Fruit fly (Drosophila melanogaster) whole organism, embryonic: ENCODE data around the gene Tim17a1.
A peak's percentile ranks its signal among the peaks of the same experiment; 100 is the strongest.

ENCODE experiments used
- Antp ChIP-seq: fragments of 200-800 bp; sonication (Bioruptor generic); optimal IDR thresholded peaks from 3 replicates; lab custom pipeline; 2016; ENCODE audit warnings: missing biosample characterization, missing genetic modification characterization
- Atf-2 ChIP-seq: fragments of 200-800 bp; sonication (Bioruptor generic); optimal IDR thresholded peaks from 2 replicates; lab custom pipeline; 2016; ENCODE audit warnings: missing biosample characterization, missing genetic modification characterization
- Atf6 ChIP-seq: fragments of 200-800 bp; sonication (Bioruptor generic); IDR thresholded peaks from 2 replicates; pipeline ENCODE4 v1.3.6; 2022; ENCODE audit warnings: missing biosample characterization, missing genetic modification characterization
- Bteb2 ChIP-seq: fragments of 200-800 bp; sonication (Bioruptor generic); optimal IDR thresholded peaks from 2 replicates; lab custom pipeline; 2016; ENCODE audit warnings: missing biosample characterization, missing genetic modification characterization
- CG10274 ChIP-seq: fragments of 200-800 bp; sonication (Bioruptor generic); optimal IDR thresholded peaks from 3 replicates; lab custom pipeline; 2017; ENCODE audit warnings: missing biosample characterization, mild to moderate bottlenecking, missing genetic modification characterization
- CG10543 ChIP-seq: fragments of 200-800 bp; sonication (Bioruptor generic); optimal IDR thresholded peaks from 3 replicates; lab custom pipeline; 2017; ENCODE audit warnings: missing biosample characterization, mild to moderate bottlenecking, missing genetic modification characterization, moderate library complexity
- CG10565 ChIP-seq: fragments of 200-800 bp; sonication (Bioruptor generic); optimal IDR thresholded peaks from 3 replicates; lab custom pipeline; 2016; ENCODE audit warnings: missing biosample characterization, mild to moderate bottlenecking, missing genetic modification characterization
- CG12071 ChIP-seq: fragments of 200-800 bp; sonication (Bioruptor generic); optimal IDR thresholded peaks from 3 replicates; lab custom pipeline; 2018; ENCODE audit warnings: missing biosample characterization, mild to moderate bottlenecking, missing genetic modification characterization
- CG13287 ChIP-seq: fragments of 200-800 bp; sonication (Bioruptor generic); IDR thresholded peaks from 2 replicates; pipeline ENCODE4 v1.3.6; 2022; ENCODE audit warnings: missing biosample characterization, missing genetic modification characterization; ENCODE audit not compliant: partially characterized antibody
- CG14710 ChIP-seq: fragments of 200-800 bp; sonication (Bioruptor generic); optimal IDR thresholded peaks from 3 replicates; lab custom pipeline; 2019; ENCODE audit warnings: missing biosample characterization, mild to moderate bottlenecking, missing genetic modification characterization, moderate library complexity
- CG15514 ChIP-seq: fragments of 200-800 bp; sonication (Bioruptor generic); optimal IDR thresholded peaks from 3 replicates; lab custom pipeline; 2017; ENCODE audit warnings: missing biosample characterization, missing genetic modification characterization, mild to moderate bottlenecking, moderate library complexity, missing genetic modification reagents
- CG18011 ChIP-seq: fragments of 200-800 bp; sonication (Bioruptor generic); optimal IDR thresholded peaks from 2 replicates; lab custom pipeline; 2017; ENCODE audit warnings: missing biosample characterization, missing genetic modification characterization, mild to moderate bottlenecking, moderate library complexity, missing genotype
- CG34376 ChIP-seq: fragments of 200-800 bp; sonication (Bioruptor generic); optimal IDR thresholded peaks from 2 replicates; lab custom pipeline; 2018; ENCODE audit warnings: missing biosample characterization, mild to moderate bottlenecking, missing genetic modification characterization
- CG3838 ChIP-seq: fragments of 200-800 bp; sonication (Bioruptor generic); optimal IDR thresholded peaks from 3 replicates; lab custom pipeline; 2016; ENCODE audit warnings: missing biosample characterization, missing genetic modification characterization
- CG42726 ChIP-seq: fragments of 200-800 bp; sonication (Bioruptor generic); IDR thresholded peaks from 2 replicates; pipeline ENCODE4 v1.3.6; 2022; ENCODE audit warnings: missing biosample characterization, missing genetic modification characterization; ENCODE audit not compliant: partially characterized antibody
- CG5953 ChIP-seq: fragments of 200-800 bp; sonication (Bioruptor generic); IDR thresholded peaks from 2 replicates; pipeline ENCODE4 v1.3.6; 2022; ENCODE audit warnings: missing biosample characterization, missing genetic modification characterization
- Dref ChIP-seq: fragments of 200-800 bp; sonication (Bioruptor generic); IDR thresholded peaks from 2 replicates; pipeline ENCODE4 v1.3.6; 2022; ENCODE audit warnings: missing biosample characterization, missing genetic modification characterization
- HmgZ ChIP-seq: fragments of 200-800 bp; sonication (Bioruptor generic); optimal IDR thresholded peaks from 2 replicates; lab custom pipeline; 2018; ENCODE audit warnings: missing biosample characterization, mild to moderate bottlenecking, missing genetic modification characterization
- Jarid2 ChIP-seq: fragments of 200-800 bp; sonication (Bioruptor generic); optimal IDR thresholded peaks from 3 replicates; lab custom pipeline; 2017; ENCODE audit warnings: mild to moderate bottlenecking, missing biosample characterization, missing genetic modification reagents, missing genetic modification characterization
- MTF-1 ChIP-seq: fragments of 200-800 bp; sonication (Bioruptor generic); optimal IDR thresholded peaks from 2 replicates; lab custom pipeline; 2018; ENCODE audit warnings: missing biosample characterization, mild to moderate bottlenecking, missing genetic modification characterization, borderline replicate concordance
- Nf-YA ChIP-seq: fragments of 200-800 bp; sonication (Bioruptor generic); IDR thresholded peaks from 2 replicates; pipeline ENCODE4 v1.3.6; 2022; ENCODE audit warnings: missing biosample characterization, missing genetic modification characterization
- Pdp1 ChIP-seq, 2 experiments: fragments of 200-800 bp; sonication (Bioruptor generic); optimal IDR thresholded peaks; 3 replicates each; lab custom pipeline; 2016; ENCODE audit warnings: missing biosample characterization in 2 of 2, missing genetic modification characterization in 2 of 2, mild to moderate bottlenecking in 1 of 2, moderate library complexity in 1 of 2
- Ravus ChIP-seq: fragments of 200-800 bp; sonication (Bioruptor generic); IDR thresholded peaks from 2 replicates; pipeline ENCODE4 v1.3.6; 2022; ENCODE audit warnings: missing biosample characterization, missing genetic modification characterization
- Stat92E ChIP-seq, 3 experiments: fragments of >200 bp in 2 of 3; fragments of 200-800 bp in 1 of 3; sonication (Bioruptor generic) in 1 of 3; optimal IDR thresholded peaks; 2 replicates each; lab custom pipeline; 2017 to 2019; ENCODE audit warnings: missing biosample characterization in 3 of 3, missing genetic modification characterization in 3 of 3, mild to moderate bottlenecking in 1 of 3, moderate library complexity in 1 of 3
- amos ChIP-seq: fragments of 200-800 bp; sonication (Bioruptor generic); IDR thresholded peaks from 2 replicates; pipeline ENCODE4 v1.3.6; 2022; ENCODE audit warnings: missing biosample characterization, missing genetic modification characterization; ENCODE audit not compliant: partially characterized antibody
- bbx ChIP-seq: fragments of 200-800 bp; sonication (Bioruptor generic); IDR thresholded peaks from 2 replicates; pipeline ENCODE4 v1.3.6; 2022; ENCODE audit warnings: missing biosample characterization, missing genetic modification characterization; ENCODE audit not compliant: partially characterized antibody
- cg ChIP-seq: fragments of 200-800 bp; sonication (Bioruptor generic); optimal IDR thresholded peaks from 3 replicates; lab custom pipeline; 2019; ENCODE audit warnings: missing biosample characterization, mild to moderate bottlenecking, missing genetic modification characterization, moderate library complexity
- chm ChIP-seq: fragments of 200-800 bp; sonication (Bioruptor generic); IDR thresholded peaks from 2 replicates; pipeline ENCODE4 v1.3.6; 2022; ENCODE audit warnings: missing biosample characterization, missing genetic modification characterization
- dysf ChIP-seq: fragments of 200-800 bp; sonication (Bioruptor generic); IDR thresholded peaks from 3 replicates; pipeline ENCODE4 v1.3.6; 2022; ENCODE audit warnings: missing biosample characterization, missing genetic modification characterization
- exex ChIP-seq: fragments of 200-800 bp; sonication (Bioruptor generic); optimal IDR thresholded peaks from 4 replicates; lab custom pipeline; 2018; ENCODE audit warnings: missing biosample characterization, mild to moderate bottlenecking, missing genetic modification characterization, moderate library complexity
- ftz-f1 ChIP-seq: fragments of 200-800 bp; sonication (Bioruptor generic); optimal IDR thresholded peaks from 2 replicates; lab custom pipeline; 2016; ENCODE audit warnings: missing biosample characterization, missing genetic modification characterization
- gce ChIP-seq: fragments of 200-800 bp; sonication (Bioruptor generic); IDR thresholded peaks from 3 replicates; pipeline ENCODE4 v1.3.6; 2022; ENCODE audit warnings: missing biosample characterization, missing genetic modification characterization
- mirr ChIP-seq: fragments of 200-800 bp; sonication (Bioruptor generic); optimal IDR thresholded peaks from 3 replicates; lab custom pipeline; 2018; ENCODE audit warnings: missing biosample characterization, mild to moderate bottlenecking, missing genetic modification characterization
- nerfin-2 ChIP-seq: fragments of 200-800 bp; sonication (Bioruptor generic); IDR thresholded peaks from 2 replicates; pipeline ENCODE4 v1.3.6; 2022; ENCODE audit warnings: missing biosample characterization, missing genetic modification characterization; ENCODE audit not compliant: partially characterized antibody
- pum ChIP-seq: fragments of 200-800 bp; sonication (Bioruptor generic); optimal IDR thresholded peaks from 2 replicates; lab custom pipeline; 2016; ENCODE audit warnings: missing biosample characterization, missing genetic modification characterization
- sc ChIP-seq, 3 experiments: fragments of >200 bp in 2 of 3; fragments of 200-800 bp in 1 of 3; sonication (Bioruptor generic) in 1 of 3; optimal IDR thresholded peaks; 2 replicates in 2 of 3; 3 replicates in 1 of 3; lab custom pipeline; 2017; ENCODE audit warnings: mild to moderate bottlenecking in 1 of 3, missing biosample characterization in 1 of 3, missing genetic modification characterization in 1 of 3, missing genetic modification reagents in 1 of 3
- sens ChIP-seq: fragments of 200-800 bp; sonication (Bioruptor generic); peaks from one replicate; lab custom pipeline; 2016; ENCODE audit warnings: missing biosample characterization, missing genetic modification characterization
- sug ChIP-seq: fragments of 200-800 bp; optimal IDR thresholded peaks from 2 replicates; lab custom pipeline; 2019; ENCODE audit warnings: missing biosample characterization, mild to moderate bottlenecking, missing genetic modification characterization, moderate library complexity
- z ChIP-seq: fragments of 200-800 bp; sonication (Bioruptor generic); IDR thresholded peaks from 3 replicates; pipeline ENCODE4 v1.3.6; 2022; ENCODE audit warnings: missing biosample characterization, missing genetic modification characterization

The Tim17a1 gene

DNA sequence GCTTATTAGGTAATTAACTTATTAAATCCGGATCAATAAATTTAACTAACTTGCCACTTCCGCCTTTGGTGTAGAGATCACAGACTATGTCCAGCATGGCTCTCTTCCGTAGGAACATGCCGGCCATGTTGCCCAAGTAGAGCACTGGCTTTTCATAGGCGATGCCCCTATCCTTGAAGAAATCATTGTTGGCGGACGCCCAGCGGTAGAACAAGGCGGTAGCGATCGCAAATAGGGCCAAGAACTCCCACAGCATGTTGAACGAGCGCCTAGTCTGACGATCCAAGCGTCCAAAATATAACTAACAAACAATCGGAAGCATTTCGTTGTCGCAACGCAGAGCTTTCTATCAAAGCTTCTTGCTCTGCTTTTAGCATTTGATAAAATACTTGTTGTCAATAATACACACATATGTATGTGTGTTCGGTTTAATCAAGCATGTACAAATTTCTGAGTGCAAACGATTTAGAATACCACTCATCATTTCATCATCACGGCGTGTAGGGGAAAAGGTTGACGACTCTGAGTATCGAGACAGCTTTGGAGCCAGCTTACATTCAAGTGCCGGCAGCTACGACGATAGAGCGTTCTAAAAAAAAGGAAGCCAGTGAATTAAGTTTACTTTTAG lies 34.3 kb upstream of the Tim17a1 start, which contains the start of gene Cyp9f3 (continued):
- TF ChIP-seq CG3838, result peak; percentile 10
- TF ChIP-seq MTF-1 (GFP tag; lab: Kevin White, UChicago), result peak; percentile 22
- TF ChIP-seq HmgZ (tag; lab: Kevin White, UChicago), result peak; percentile 13
- TF ChIP-seq Atf6 (GFP tag; lab: Robert Waterston, UW), result 0 out of 2 replicates have a peak, but pooled peaks have one; percentile 7
- TF ChIP-seq Nf-YA (GFP tag; lab: Robert Waterston, UW), result no peak
- TF ChIP-seq Ravus (GFP tag; lab: Robert Waterston, UW), result no peak
- 0 out of 2 replicates have a peak, but pooled peaks have one; percentile 20 for TF ChIP-seq nerfin-2 (GFP tag; lab: Robert Waterston, UW)
- peak; percentile 40 for TF ChIP-seq cg (GFP tag; lab: Kevin White, UChicago)
- peak; percentile 25; the same call in 1 of the 2 replicates for TF ChIP-seq CG13287 (GFP tag; lab: Robert Waterston, UW)
- TF ChIP-seq pum, result no peak
- TF ChIP-seq Stat92E (GFP tag; optimal IDR thresholded peaks at IDR 0.05; lab: Kevin White, UChicago), result no peak
- TF ChIP-seq CG10274, result peak; percentile 63
- TF ChIP-seq CG18011 (GFP tag; lab: Kevin White, UChicago), result peak; percentile 9
- TF ChIP-seq Pdp1 (GFP tag; optimal IDR thresholded peaks at IDR 0.05; lab: Kevin White, UChicago), result peak in 1 of 2 experiments; percentile 17
- TF ChIP-seq CG14710 (tag; lab: Kevin White, UChicago), result no peak
- peak; percentile 3 for TF ChIP-seq CG15514 (GFP tag; lab: Kevin White, UChicago)
- TF ChIP-seq CG10565 (GFP tag; lab: Kevin White, UChicago), result no peak
- no peak for TF ChIP-seq Bteb2 (GFP tag; lab: Kevin White, UChicago)
- peak; percentile 69 for TF ChIP-seq mirr (GFP tag; lab: Kevin White, UChicago)
- TF ChIP-seq CG5953 (GFP tag; lab: Robert Waterston, UW), result no peak
- TF ChIP-seq exex (tag; lab: Kevin White, UChicago), result peak; percentile 53
- peak; percentile 75 for TF ChIP-seq ftz-f1 (GFP tag; lab: Kevin White, UChicago)
- TF ChIP-seq bbx (GFP tag; lab: Robert Waterston, UW), result 0 out of 2 replicates have a peak, but pooled peaks have one; percentile 9
- TF ChIP-seq sug (tag; lab: Kevin White, UChicago), result peak; percentile 2
- no peak for TF ChIP-seq Antp
- TF ChIP-seq CG42726 (GFP tag; lab: Robert Waterston, UW), result peak; percentile 46; the same call in 1 of the 2 replicates
- peak; percentile 33; the same call in 1 of the 2 replicates for TF ChIP-seq amos (GFP tag; lab: Robert Waterston, UW)
- TF ChIP-seq Dref, result 0 out of 2 replicates have a peak, but pooled peaks have one; percentile 10
- TF ChIP-seq CG34376 (GFP tag; lab: Kevin White, UChicago), result peak; percentile 96
- TF ChIP-seq Atf-2 (GFP tag; lab: Kevin White, UChicago), result no peak
- no peak for TF ChIP-seq sc (optimal IDR thresholded peaks at IDR 0.05; lab: Kevin White, UChicago)
- TF ChIP-seq sc (GFP tag; optimal IDR thresholded peaks at IDR 0.05; lab: Kevin White, UChicago), result no peak
- TF ChIP-seq z, result peak; percentile 88
- TF ChIP-seq CG10543 (GFP tag; lab: Kevin White, UChicago), result peak; percentile 79
- TF ChIP-seq sens (GFP tag; lab: Kevin White, UChicago), result peak; percentile 1
- peak; percentile 43 for TF ChIP-seq chm (GFP tag; lab: Robert Waterston, UW)
- peak; percentile 54 for TF ChIP-seq Jarid2 (GFP tag; lab: Kevin White, UChicago)
- peak; percentile 19 for TF ChIP-seq CG12071
- no peak for TF ChIP-seq gce (GFP tag; lab: Robert Waterston, UW)
- TF ChIP-seq dysf (GFP tag; lab: Robert Waterston, UW), result 0 out of 3 replicates have a peak, but pooled peaks have one; percentile 22
